Fruit fly (Drosophila melanogaster) whole organism, adult: ENCODE data around the gene drm.

Source experiments
- CG11617 ChIP-seq: fragments of 200-800 bp; sonication (Bioruptor generic); optimal IDR thresholded peaks from 2 replicates; lab custom pipeline; 2017; ENCODE audit warnings: mild to moderate bottlenecking, missing biosample characterization, missing genetic modification reagents, missing genetic modification characterization
- CG12768 ChIP-seq: fragments of 200-800 bp; sonication (Bioruptor generic); optimal IDR thresholded peaks from 2 replicates; lab custom pipeline; 2017; ENCODE audit warnings: missing biosample characterization, missing genetic modification characterization, mild to moderate bottlenecking, moderate library complexity, missing genetic modification reagents
- CG14711 ChIP-seq: fragments of 200-800 bp; sonication (Bioruptor generic); optimal IDR thresholded peaks from 2 replicates; lab custom pipeline; 2018; ENCODE audit warnings: missing biosample characterization, mild to moderate bottlenecking, missing genetic modification characterization, moderate library complexity
- CG5204 ChIP-seq: fragments of 200-800 bp; sonication (Bioruptor generic); optimal IDR thresholded peaks from 2 replicates; lab custom pipeline; 2016; ENCODE audit warnings: missing biosample characterization, missing genetic modification characterization
- CG7045 ChIP-seq: fragments of 200-800 bp; sonication (Bioruptor generic); optimal IDR thresholded peaks from 2 replicates; lab custom pipeline; 2017; ENCODE audit warnings: missing biosample characterization, mild to moderate bottlenecking, missing genetic modification characterization
- CG7101 ChIP-seq: fragments of 200-800 bp; sonication (Bioruptor generic); optimal IDR thresholded peaks from 2 replicates; lab custom pipeline; 2018; ENCODE audit warnings: missing biosample characterization, mild to moderate bottlenecking, missing genetic modification characterization, moderate library complexity
- Clk ChIP-seq: fragments of 200-800 bp; sonication (Bioruptor generic); optimal IDR thresholded peaks from 2 replicates; lab custom pipeline; 2017; ENCODE audit warnings: missing biosample characterization, missing genetic modification characterization
- Hr96 ChIP-seq: fragments of 200-800 bp; sonication (Bioruptor generic); optimal IDR thresholded peaks from 2 replicates; lab custom pipeline; 2016; ENCODE audit warnings: missing biosample characterization, missing genetic modification characterization
- bab1 ChIP-seq: fragments of 200-800 bp; sonication (Bioruptor generic); optimal IDR thresholded peaks from 3 replicates; lab custom pipeline; 2019; ENCODE audit warnings: missing biosample characterization, mild to moderate bottlenecking, missing genetic modification characterization, moderate library complexity
- cic ChIP-seq: fragments of 200-800 bp; sonication (Bioruptor generic); optimal IDR thresholded peaks from 2 replicates; lab custom pipeline; 2017; ENCODE audit warnings: missing biosample characterization, mild to moderate bottlenecking, missing genetic modification characterization, moderate library complexity
- kay ChIP-seq: fragments of 200-800 bp; sonication (Bioruptor generic); peaks from one replicate; lab custom pipeline; 2016; ENCODE audit warnings: missing biosample characterization, missing genetic modification characterization, borderline replicate concordance
- ovo ChIP-seq: fragments of 200-800 bp; sonication (Bioruptor generic); optimal IDR thresholded peaks from 2 replicates; lab custom pipeline; 2016; ENCODE audit warnings: missing biosample characterization, missing genetic modification characterization
- pad ChIP-seq: fragments of 200-800 bp; sonication (Bioruptor generic); optimal IDR thresholded peaks from 3 replicates; lab custom pipeline; 2017; ENCODE audit warnings: missing biosample characterization, missing genetic modification characterization, mild to moderate bottlenecking, moderate library complexity, missing genetic modification reagents
- toe ChIP-seq: fragments of 200-800 bp; sonication (Bioruptor generic); optimal IDR thresholded peaks from 2 replicates; lab custom pipeline; 2016; ENCODE audit warnings: missing biosample characterization, missing genetic modification characterization

- TF ChIP-seq Clk, result no peak
- no peak for TF ChIP-seq CG12768 (GFP tag; lab: Kevin White, UChicago)
- no peak for TF ChIP-seq pad (GFP tag; lab: Kevin White, UChicago)
- no peak for TF ChIP-seq CG7101 (tag; lab: Kevin White, UChicago)
- no peak for TF ChIP-seq CG11617 (GFP tag; lab: Kevin White, UChicago)
- no peak for TF ChIP-seq CG14711 (tag; lab: Kevin White, UChicago)
- TF ChIP-seq CG5204 (GFP tag; lab: Kevin White, UChicago), result no peak
- TF ChIP-seq kay (GFP tag; lab: Kevin White, UChicago), result no peak
- no peak for TF ChIP-seq ovo (GFP tag; lab: Kevin White, UChicago)
- TF ChIP-seq CG7045 (GFP tag; lab: Kevin White, UChicago), result no peak
- TF ChIP-seq bab1 (GFP tag; lab: Kevin White, UChicago), result no peak
- TF ChIP-seq Hr96, result no peak
- TF ChIP-seq cic, result no peak
- TF ChIP-seq toe (GFP tag; lab: Kevin White, UChicago), result no peak
Measured at dm6 chr2L:3587907-3588733, 49.1 kb downstream of the drm start.
